Worm (Caenorhabditis elegans): ENCODE data around the gene srg-62.

Gene srg-62

DNA sequence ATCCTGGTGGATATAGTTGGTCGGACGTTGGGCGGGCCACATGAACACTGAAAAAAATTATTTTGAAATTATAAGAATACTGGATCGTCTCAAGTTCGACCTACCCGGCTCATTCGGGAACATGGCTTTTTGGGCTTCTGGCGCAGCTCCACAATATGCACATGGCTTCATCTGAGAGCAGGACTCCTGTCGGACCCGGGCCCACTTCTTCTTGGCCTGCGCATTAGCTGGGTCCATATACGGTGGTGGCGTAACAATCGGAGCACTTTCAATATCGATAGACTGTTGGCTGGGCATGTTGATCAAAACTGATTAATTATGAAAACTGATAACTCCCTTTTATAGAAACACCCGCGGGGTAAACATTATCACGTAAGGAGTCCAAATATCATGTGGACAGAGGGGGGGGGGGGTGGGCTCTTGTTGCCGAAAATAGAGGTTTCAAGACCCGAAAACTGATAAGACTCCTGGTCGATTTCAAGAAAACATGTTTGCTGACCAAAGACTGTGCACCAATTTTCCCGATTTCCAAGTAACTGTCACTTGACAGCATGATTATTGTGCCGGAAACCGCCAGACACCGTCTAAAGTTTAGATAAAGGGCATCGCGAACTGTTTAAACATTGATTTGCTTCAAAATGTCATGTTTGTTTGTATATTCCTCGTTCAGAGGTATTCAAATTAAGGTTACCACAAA, 11.3 kb downstream of the srg-62 start, which contains the start of gene dod-3 (continued):
- TF ChIP-seq Y116A8C.19 (tag; optimal IDR thresholded peaks at IDR 0.05; ENCODE audit: borderline replicate concordance) (no peak), C04F5.9 (tag; optimal IDR thresholded peaks at IDR 0.05) (no peak), ceh-88 (GFP tag; IDR thresholded peaks at IDR 0.05) (no peak), unc-62 (GFP tag; optimal IDR thresholded peaks at IDR 0.05) (no peak), aha-1 (tag; optimal IDR thresholded peaks at IDR 0.05) (no peak)

DNA sequence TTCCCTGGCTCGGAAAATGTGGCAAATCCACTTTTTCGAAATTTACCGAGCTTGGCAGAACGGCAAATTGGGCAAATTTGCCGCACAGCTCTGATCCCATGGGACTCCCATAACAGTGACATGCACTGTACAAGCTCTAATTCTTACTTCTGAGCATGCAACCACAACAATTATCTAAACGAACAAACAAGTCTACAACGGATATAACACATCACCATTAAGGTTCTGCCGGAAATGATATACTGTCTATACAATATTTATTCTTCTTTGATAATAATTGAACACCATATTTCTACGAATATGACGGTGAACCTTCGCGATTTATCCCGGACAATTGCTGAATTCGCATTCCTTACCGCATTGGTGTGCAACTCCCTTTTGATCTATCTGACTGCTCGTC, 14.0 kb downstream of the srg-62 start, which contains the start of gene str-33:
Gene str-33, plus strand, starts transcription at position 301 of the 400 bp plus-strand sequence.
- TF ChIP-seq lin-15B (tag; optimal IDR thresholded peaks at IDR 0.05): no peak
- TF ChIP-seq C34B4.2 (tag; optimal IDR thresholded peaks at IDR 0.05): no peak

DNA sequence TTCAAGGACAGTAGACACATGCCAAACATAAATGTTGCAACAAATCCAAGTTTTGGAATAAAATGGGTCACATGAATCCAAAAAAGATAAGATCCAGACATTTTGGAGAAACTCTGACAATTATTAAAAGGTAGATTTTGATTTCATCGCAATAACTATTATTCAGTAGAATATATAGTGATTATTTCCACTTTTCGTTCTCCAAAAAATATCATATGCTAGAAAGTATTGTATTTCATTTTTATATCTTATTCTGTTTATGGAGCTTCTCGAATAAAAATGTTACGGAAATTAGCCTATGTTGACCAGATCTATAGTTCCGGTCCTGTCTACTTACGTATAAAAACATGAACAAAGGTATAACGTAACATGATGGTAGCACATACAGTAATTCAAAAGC, 15.1 kb downstream of the srg-62 start, which contains the start of gene str-13:
Gene str-13, minus strand, starts transcription at position 101 of the 400 bp plus-strand sequence.
- TF ChIP-seq lin-14 (GFP tag; optimal IDR thresholded peaks at IDR 0.05) (no peak), nhr-85 (tag) (peak; percentile 39)

ce11 chrV:2725225-2725624, 17.0 kb downstream of the srg-62 start, which contains the start of gene srg-59:
Gene srg-59, minus strand, starts transcription at chrV:2725325.
- no peak for TF ChIP-seq isw-1 (GFP tag; IDR thresholded peaks at IDR 0.05)
- TF ChIP-seq egl-13 (tag; optimal IDR thresholded peaks at IDR 0.05): no peak
- no peak for TF ChIP-seq lin-13 (GFP tag; optimal IDR thresholded peaks at IDR 0.05)
- TF ChIP-seq swsn-7 (tag; optimal IDR thresholded peaks at IDR 0.05): no peak
- no peak for TF ChIP-seq jun-1 (tag; optimal IDR thresholded peaks at IDR 0.05)
- no peak for TF ChIP-seq fkh-4 (tag; optimal IDR thresholded peaks at IDR 0.05; ENCODE audit: borderline replicate concordance)
- no peak for TF ChIP-seq fkh-8 (tag; optimal IDR thresholded peaks at IDR 0.05)
- TF ChIP-seq zip-4 (GFP tag; optimal IDR thresholded peaks at IDR 0.05): no peak
- no peak for TF ChIP-seq snpc-4 (tag; optimal IDR thresholded peaks at IDR 0.05)
- TF ChIP-seq C16A3.4 (tag; optimal IDR thresholded peaks at IDR 0.05): no peak
- no peak for TF ChIP-seq aly-2 (tag; optimal IDR thresholded peaks at IDR 0.05)
- TF ChIP-seq lin-35 (GFP tag; optimal IDR thresholded peaks at IDR 0.05): no peak
- TF ChIP-seq hlh-4 (tag; optimal IDR thresholded peaks at IDR 0.05): no peak
- TF ChIP-seq fkh-10 (GFP tag; optimal IDR thresholded peaks at IDR 0.05): no peak
- TF ChIP-seq unc-86 (tag; optimal IDR thresholded peaks at IDR 0.05): no peak
- no peak for TF ChIP-seq lsy-2 (tag; optimal IDR thresholded peaks at IDR 0.05)
- TF ChIP-seq ztf-11 (tag; optimal IDR thresholded peaks at IDR 0.05): no peak
- TF ChIP-seq dpl-1 (GFP tag; optimal IDR thresholded peaks at IDR 0.05): no peak

- TF ChIP-seq nhr-76 (tag; optimal IDR thresholded peaks at IDR 0.05) (no peak), skn-1 (tag; optimal IDR thresholded peaks at IDR 0.05) (no peak), ceh-8 (GFP tag; optimal IDR thresholded peaks at IDR 0.05) (no peak), nhr-11 (tag; optimal IDR thresholded peaks at IDR 0.05) (no peak), sptf-1 (tag; optimal IDR thresholded peaks at IDR 0.05) (no peak), egl-27 (tag; optimal IDR thresholded peaks at IDR 0.05) (no peak), nhr-77 (tag; optimal IDR thresholded peaks at IDR 0.05) (no peak), egl-13 (tag; optimal IDR thresholded peaks at IDR 0.05) (no peak), hlh-4 (tag; optimal IDR thresholded peaks at IDR 0.05) (no peak), elt-2 (tag; optimal IDR thresholded peaks at IDR 0.05) (no peak), aly-2 (tag; optimal IDR thresholded peaks at IDR 0.05) (no peak), elt-3 (tag; optimal IDR thresholded peaks at IDR 0.05) (no peak), fkh-4 (tag; optimal IDR thresholded peaks at IDR 0.05; ENCODE audit: borderline replicate concordance) (no peak), irx-1 (tag; optimal IDR thresholded peaks at IDR 0.05) (no peak), nhr-90 (tag; optimal IDR thresholded peaks at IDR 0.05; ENCODE audit: poor library complexity) (no peak), C34B4.2 (tag; optimal IDR thresholded peaks at IDR 0.05) (no peak)
These were observed 19.6 kb downstream of the srg-62 start, which contains the start of gene srg-60 for ce11 chrV:2722555-2722954. Gene srg-60, minus strand, starts transcription at chrV:2722655.
